Worm (Caenorhabditis elegans) whole organism, L2 larva: ENCODE measurements around the gene tax-6.

Experiments used
- C34F6.9 ChIP-seq: fragments of 150-350 bp; optimal IDR thresholded peaks from 2 replicates; lab custom pipeline; 2014; ENCODE audit warnings: missing biosample characterization, missing genetic modification characterization
- F13H6.1 ChIP-seq: sonication (generic microtip); optimal IDR thresholded peaks from 2 replicates; lab custom pipeline; 2016; ENCODE audit warnings: missing genetic modification characterization, missing compliant biosample characterization
- R02D3.7 ChIP-seq: fragments of 150-350 bp; optimal IDR thresholded peaks from 2 replicates; lab custom pipeline; 2014; ENCODE audit warnings: missing biosample characterization, missing genetic modification characterization
- ZK546.5 ChIP-seq: sonication (generic microtip); optimal IDR thresholded peaks from 2 replicates; lab custom pipeline; 2017; ENCODE audit warnings: missing biosample characterization, missing genetic modification characterization
- alr-1 ChIP-seq: fragments of 150-350 bp; optimal IDR thresholded peaks from 2 replicates; lab custom pipeline; 2014; ENCODE audit warnings: missing biosample characterization, missing genetic modification characterization
- aly-2 ChIP-seq: fragments of 150-350 bp; optimal IDR thresholded peaks from 2 replicates; lab custom pipeline; 2014; ENCODE audit warnings: missing biosample characterization, missing genetic modification characterization
- ama-1 ChIP-seq: fragments of 150-350 bp; optimal IDR thresholded peaks from 2 replicates; lab custom pipeline; 2018; ENCODE audit warnings: inconsistent platforms
- ceh-16 ChIP-seq: fragments of 150-350 bp; optimal IDR thresholded peaks from 2 replicates; lab custom pipeline; 2014; ENCODE audit warnings: missing biosample characterization, missing genetic modification characterization
- ceh-82 ChIP-seq: fragments of 150-350 bp; optimal IDR thresholded peaks from 2 replicates; lab custom pipeline; 2014; ENCODE audit warnings: missing biosample characterization, missing genetic modification characterization
- crh-2 ChIP-seq: sonication (generic microtip); optimal IDR thresholded peaks from 2 replicates; lab custom pipeline; 2017; ENCODE audit warnings: missing biosample characterization, missing genetic modification characterization
- dmd-4 ChIP-seq: sonication (generic microtip); optimal IDR thresholded peaks from 2 replicates; lab custom pipeline; 2017; ENCODE audit warnings: missing biosample characterization, missing genetic modification characterization
- elt-1 ChIP-seq: fragments of 150-350 bp; optimal IDR thresholded peaks from 2 replicates; lab custom pipeline; 2014; ENCODE audit warnings: missing biosample characterization, missing genetic modification characterization
- elt-3 ChIP-seq: sonication (generic microtip); optimal IDR thresholded peaks from 2 replicates; lab custom pipeline; 2017; ENCODE audit warnings: missing biosample characterization, missing genetic modification characterization
- fos-1 ChIP-seq: fragments of 150-350 bp; optimal IDR thresholded peaks from 2 replicates; lab custom pipeline; 2014; ENCODE audit warnings: missing biosample characterization, missing genetic modification characterization
- gmeb-1 ChIP-seq: fragments of 150-350 bp; optimal IDR thresholded peaks from 2 replicates; lab custom pipeline; 2014; ENCODE audit warnings: missing biosample characterization, missing genetic modification characterization
- lin-11 ChIP-seq: fragments of 150-350 bp; sonication (generic microtip); optimal IDR thresholded peaks from 2 replicates; lab custom pipeline; 2014; ENCODE audit warnings: missing biosample characterization, missing genetic modification characterization, inconsistent platforms, mixed read lengths
- lin-13 ChIP-seq: fragments of 150-350 bp; optimal IDR thresholded peaks from 2 replicates; lab custom pipeline; 2014; ENCODE audit warnings: missing biosample characterization, missing genetic modification reagents, missing genetic modification characterization
- lsy-2 ChIP-seq, 2 experiments: fragments of 150-350 bp in 1 of 2; sonication (generic microtip) in 1 of 2; optimal IDR thresholded peaks; 2 replicates each; lab custom pipeline; 2014 to 2017; ENCODE audit warnings: missing biosample characterization in 2 of 2, missing genetic modification characterization in 2 of 2
- mab-5 ChIP-seq: fragments of 150-350 bp; optimal IDR thresholded peaks from 2 replicates; lab custom pipeline; 2014; ENCODE audit warnings: missing biosample characterization, missing genetic modification characterization
- mbf-1 ChIP-seq: sonication (generic microtip); optimal IDR thresholded peaks from 2 replicates; lab custom pipeline; 2017; ENCODE audit warnings: missing biosample characterization, missing genetic modification characterization
- mdl-1 ChIP-seq, 2 experiments: fragments of 150-350 bp in 1 of 2; sonication (generic microtip) in 1 of 2; optimal IDR thresholded peaks; 2 replicates each; lab custom pipeline; 2017; ENCODE audit warnings: missing biosample characterization in 2 of 2, missing genetic modification characterization in 2 of 2
- nhr-11 ChIP-seq: fragments of 150-350 bp; optimal IDR thresholded peaks from 2 replicates; lab custom pipeline; 2014; ENCODE audit warnings: missing biosample characterization, missing genetic modification characterization
- nhr-129 ChIP-seq: fragments of 150-350 bp; optimal IDR thresholded peaks from 2 replicates; lab custom pipeline; 2014; ENCODE audit warnings: missing biosample characterization, missing genetic modification characterization
- nhr-21 ChIP-seq: fragments of 150-350 bp; optimal IDR thresholded peaks from 2 replicates; lab custom pipeline; 2014; ENCODE audit warnings: missing biosample characterization, missing genetic modification characterization
- nhr-23 ChIP-seq: fragments of 150-350 bp; optimal IDR thresholded peaks from 2 replicates; lab custom pipeline; 2014; ENCODE audit warnings: missing biosample characterization, missing genetic modification reagents, missing genetic modification characterization
- nhr-237 ChIP-seq: fragments of 150-350 bp; optimal IDR thresholded peaks from 2 replicates; lab custom pipeline; 2014; ENCODE audit warnings: missing biosample characterization, missing genetic modification characterization
- nhr-25 ChIP-seq: fragments of 150-350 bp; sonication (generic microtip); optimal IDR thresholded peaks from 3 replicates; lab custom pipeline; 2014; ENCODE audit warnings: missing biosample characterization, missing genetic modification characterization
- nhr-6 ChIP-seq: fragments of 150-350 bp; optimal IDR thresholded peaks from 2 replicates; lab custom pipeline; 2014; ENCODE audit warnings: missing biosample characterization, missing genetic modification characterization
- nhr-77 ChIP-seq: fragments of 150-350 bp; optimal IDR thresholded peaks from 2 replicates; lab custom pipeline; 2014; ENCODE audit warnings: missing biosample characterization, missing genetic modification characterization
- peb-1 ChIP-seq: fragments of 150-350 bp; optimal IDR thresholded peaks from 2 replicates; lab custom pipeline; 2014; ENCODE audit warnings: missing biosample characterization, missing genetic modification characterization
- sem-4 ChIP-seq: fragments of 150-350 bp; optimal IDR thresholded peaks from 2 replicates; lab custom pipeline; 2014; ENCODE audit warnings: missing biosample characterization, missing genetic modification reagents, missing genetic modification characterization
- skn-1 ChIP-seq: sonication (generic microtip); optimal IDR thresholded peaks from 2 replicates; lab custom pipeline; 2017; ENCODE audit warnings: missing biosample characterization, missing genetic modification characterization
- sma-3 ChIP-seq: sonication (generic microtip); optimal IDR thresholded peaks from 2 replicates; lab custom pipeline; 2016; ENCODE audit warnings: missing genetic modification reagents, missing genetic modification characterization, missing compliant biosample characterization
- sma-9 ChIP-seq, 2 experiments: fragments of 150-350 bp in 1 of 2; sonication (generic microtip) in 1 of 2; optimal IDR thresholded peaks; 2 replicates each; lab custom pipeline; 2014 to 2016; ENCODE audit warnings: missing genetic modification characterization in 2 of 2, mild to moderate bottlenecking in 1 of 2, missing biosample characterization in 1 of 2, missing compliant biosample characterization in 1 of 2, missing genetic modification reagents in 1 of 2, moderate library complexity in 1 of 2
- snpc-4 ChIP-seq: fragments of 150-350 bp; optimal IDR thresholded peaks from 2 replicates; lab custom pipeline; 2014; ENCODE audit warnings: missing biosample characterization, missing genetic modification characterization
- unc-39 ChIP-seq: fragments of 150-350 bp; optimal IDR thresholded peaks from 2 replicates; lab custom pipeline; 2014; ENCODE audit warnings: missing biosample characterization, missing genetic modification characterization
- unc-55 ChIP-seq: fragments of 150-350 bp; sonication (generic microtip); optimal IDR thresholded peaks from 3 replicates; lab custom pipeline; 2014; ENCODE audit warnings: missing biosample characterization, missing genetic modification reagents, missing genetic modification characterization
- zag-1 ChIP-seq: fragments of 150-350 bp; optimal IDR thresholded peaks from 2 replicates; lab custom pipeline; 2014; ENCODE audit warnings: missing biosample characterization, missing genetic modification characterization
- ztf-1 ChIP-seq: fragments of 200-800 bp; sonication (Bioruptor generic); conservative IDR thresholded peaks from 2 replicates; pipeline ENCODE4 v1.3.6; 2022; ENCODE audit warnings: missing genetic modification characterization, missing compliant biosample characterization
- ztf-11 ChIP-seq: sonication (generic microtip); optimal IDR thresholded peaks from 2 replicates; lab custom pipeline; 2017; ENCODE audit warnings: missing biosample characterization, missing genetic modification characterization
- ztf-4 ChIP-seq: fragments of 150-350 bp; optimal IDR thresholded peaks from 2 replicates; lab custom pipeline; 2014; ENCODE audit warnings: missing biosample characterization, missing genetic modification characterization

tax-6 gene

DNA sequence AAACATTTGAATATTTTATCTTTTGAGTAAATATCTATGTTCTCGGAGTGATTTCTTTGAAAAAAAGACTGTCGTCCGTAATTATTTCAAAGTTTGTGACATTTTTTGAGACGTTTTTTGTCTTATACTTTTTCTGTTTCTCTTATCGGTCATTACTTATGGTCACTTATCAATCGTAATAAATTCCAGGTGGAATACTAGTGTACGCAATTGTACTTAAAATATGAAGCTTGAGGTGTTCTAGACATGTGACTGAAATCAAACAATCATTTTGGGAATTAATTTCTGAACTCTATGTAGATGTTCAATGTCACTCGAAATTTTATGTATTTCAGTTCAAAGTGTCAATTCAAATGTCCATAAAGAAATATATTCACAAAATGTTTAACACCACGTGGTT, 40.9 kb upstream of the tax-6 start:
- no peak for TF ChIP-seq unc-55 (GFP tag; lab: Kevin White, UChicago)
- no peak for TF ChIP-seq skn-1
- no peak for TF ChIP-seq fos-1 (tag; lab: Kevin White, UChicago)
- TF ChIP-seq lsy-2 (tag; optimal IDR thresholded peaks at IDR 0.05; lab: Kevin White, UChicago): no peak
- TF ChIP-seq sma-3 (GFP tag; lab: Kevin White, UChicago): no peak
- no peak for TF ChIP-seq mbf-1
- TF ChIP-seq nhr-77 (tag; lab: Kevin White, UChicago): no peak
- no peak for TF ChIP-seq ceh-82
- TF ChIP-seq sma-9 (GFP tag; optimal IDR thresholded peaks at IDR 0.05; lab: Kevin White, UChicago): no peak
- TF ChIP-seq sma-9 (tag; optimal IDR thresholded peaks at IDR 0.05; lab: Kevin White, UChicago): no peak
- no peak for TF ChIP-seq ztf-11
- TF ChIP-seq lin-11: no peak
- TF ChIP-seq elt-1 (tag; lab: Kevin White, UChicago): no peak
- TF ChIP-seq lin-13 (GFP tag; lab: Kevin White, UChicago): no peak
- no peak for TF ChIP-seq elt-3
- no peak for TF ChIP-seq ztf-4 (tag; lab: Kevin White, UChicago)
- TF ChIP-seq nhr-21 (tag; lab: Kevin White, UChicago): no peak
- TF ChIP-seq ama-1 (lab: Kevin White, UChicago): no peak

- TF ChIP-seq skn-1 (no peak), ztf-1 (GFP tag; lab: Robert Waterston, UW) (no peak), mbf-1 (no peak), alr-1 (tag; lab: Kevin White, UChicago) (no peak), nhr-25 (tag; lab: Kevin White, UChicago) (no peak), ama-1 (lab: Kevin White, UChicago) (no peak), sma-9 (GFP tag; optimal IDR thresholded peaks at IDR 0.05; lab: Kevin White, UChicago) (no peak), sma-9 (tag; optimal IDR thresholded peaks at IDR 0.05; lab: Kevin White, UChicago) (no peak), nhr-11 (no peak), crh-2 (tag; lab: Kevin White, UChicago) (no peak)
Measured at ce11 chrIV:10538584-10538983, 37.2 kb upstream of the tax-6 start, which contains the start of gene T07G12.4. Gene T07G12.4 (minus strand): TSS chrIV:10538684.

DNA sequence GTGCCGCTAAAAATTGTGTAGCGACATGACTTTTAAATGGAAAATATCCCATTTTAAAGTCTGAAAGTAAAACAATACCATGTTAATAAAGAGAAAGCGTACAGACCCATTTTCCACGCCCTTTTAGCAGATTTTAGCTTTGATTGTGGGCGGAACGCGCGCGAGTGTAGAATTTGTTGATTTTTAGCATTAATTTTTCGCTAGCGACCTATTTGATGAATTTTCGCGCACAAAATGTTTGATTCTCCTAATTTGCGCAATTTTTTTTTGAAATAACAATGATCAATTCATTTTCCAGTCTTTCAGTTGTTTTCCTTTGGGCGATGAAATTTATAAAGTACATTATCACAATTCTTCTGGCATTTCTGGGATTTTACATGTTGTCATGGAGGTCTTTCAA, 32.2 kb upstream of the tax-6 start, which contains the start of gene T07G12.3:
TSS of gene T07G12.3 (plus strand) at position 301 of the 400 bp plus-strand sequence.
- TF ChIP-seq nhr-21 (tag; lab: Kevin White, UChicago) (no peak), ceh-16 (tag; lab: Kevin White, UChicago) (no peak), ZK546.5 (tag; lab: Kevin White, UChicago) (no peak), ztf-1 (GFP tag; lab: Robert Waterston, UW) (no peak), lsy-2 (tag; optimal IDR thresholded peaks at IDR 0.05; lab: Kevin White, UChicago) (no peak), nhr-129 (tag; lab: Kevin White, UChicago) (no peak), R02D3.7 (tag; lab: Kevin White, UChicago) (no peak), unc-55 (GFP tag; lab: Kevin White, UChicago) (no peak), nhr-6 (tag; lab: Kevin White, UChicago) (no peak)

ce11 chrIV:10530648-10531047, 29.2 kb upstream of the tax-6 start, which contains the start of gene T07G12.2:
Gene T07G12.2 (plus strand): TSS chrIV:10530709.
- TF ChIP-seq alr-1 (tag; lab: Kevin White, UChicago) (no peak), mab-5 (tag; lab: Kevin White, UChicago) (no peak), sma-9 (GFP tag; optimal IDR thresholded peaks at IDR 0.05; lab: Kevin White, UChicago) (no peak), sma-9 (tag; optimal IDR thresholded peaks at IDR 0.05; lab: Kevin White, UChicago) (no peak), nhr-21 (tag; lab: Kevin White, UChicago) (no peak), nhr-23 (tag; lab: Kevin White, UChicago) (no peak), unc-39 (tag; lab: Kevin White, UChicago) (no peak), aly-2 (tag; lab: Kevin White, UChicago) (no peak), dmd-4 (tag; lab: Kevin White, UChicago) (no peak), peb-1 (no peak), lin-13 (GFP tag; lab: Kevin White, UChicago) (no peak)
- TF ChIP-seq, all 48 proteins: peak for 0

- peak; percentile 2 for TF ChIP-seq F13H6.1 (tag; lab: Kevin White, UChicago)
- no peak for TF ChIP-seq elt-1 (tag; lab: Kevin White, UChicago)
- TF ChIP-seq zag-1: peak; percentile 6
- TF ChIP-seq snpc-4 (tag; lab: Kevin White, UChicago): no peak
- no peak for TF ChIP-seq mdl-1 (tag; optimal IDR thresholded peaks at IDR 0.05; lab: Kevin White, UChicago)
- no peak for TF ChIP-seq alr-1 (tag; lab: Kevin White, UChicago)
- no peak for TF ChIP-seq dmd-4 (tag; lab: Kevin White, UChicago)
- no peak for TF ChIP-seq nhr-237
- no peak for TF ChIP-seq unc-39 (tag; lab: Kevin White, UChicago)
- no peak for TF ChIP-seq ceh-16 (tag; lab: Kevin White, UChicago)
- TF ChIP-seq nhr-11: no peak
- TF ChIP-seq ztf-11: no peak
- TF ChIP-seq sem-4 (tag; lab: Kevin White, UChicago): no peak
- TF ChIP-seq crh-2 (tag; lab: Kevin White, UChicago): peak; percentile 18
- TF ChIP-seq skn-1: no peak
- no peak for TF ChIP-seq unc-55 (GFP tag; lab: Kevin White, UChicago)
- no peak for TF ChIP-seq gmeb-1
- TF ChIP-seq C34F6.9: peak; percentile 5
- no peak for TF ChIP-seq sma-9 (GFP tag; optimal IDR thresholded peaks at IDR 0.05; lab: Kevin White, UChicago)
- TF ChIP-seq sma-9 (tag; optimal IDR thresholded peaks at IDR 0.05; lab: Kevin White, UChicago): no peak
- peak in 1 of 2 experiments; percentile 36 for TF ChIP-seq lsy-2 (tag; optimal IDR thresholded peaks at IDR 0.05; lab: Kevin White, UChicago)
- no peak for TF ChIP-seq mab-5 (tag; lab: Kevin White, UChicago)
- no peak for TF ChIP-seq ZK546.5 (tag; lab: Kevin White, UChicago)
Measured at ce11 chrIV:10524095-10524829, 22.9 kb upstream of the tax-6 start, which contains the start of gene C02F4.5. Gene C02F4.5 (minus strand): TSS chrIV:10524145.
